Fruit fly (Drosophila melanogaster) whole organism, embryonic: ENCODE measurements around the gene Gr61a.
A peak's percentile ranks its signal among the peaks of the same experiment; 100 is the strongest.

Experiments
- Awh ChIP-seq: fragments of 200-800 bp; sonication (Bioruptor generic); IDR thresholded peaks from 2 replicates; pipeline ENCODE4, ENCODE4 v1.3.6; 2022; ENCODE audit warnings: missing biosample characterization, missing genetic modification characterization
- BEAF-32 ChIP-seq: fragments of 200-800 bp; sonication (Bioruptor generic); optimal IDR thresholded peaks from 3 replicates; lab custom pipeline; 2017; ENCODE audit warnings: missing biosample characterization, missing genetic modification characterization, mild to moderate bottlenecking, moderate library complexity, missing genetic modification reagents
- CG1024 ChIP-seq: fragments of 200-800 bp; sonication (Bioruptor generic); IDR thresholded peaks from 2 replicates; pipeline ENCODE4 v1.3.6; 2022; ENCODE audit warnings: missing biosample characterization, missing genetic modification characterization
- CG10366 ChIP-seq: fragments of 200-800 bp; sonication (Bioruptor generic); IDR thresholded peaks from 2 replicates; pipeline ENCODE4 v1.3.6; 2022; ENCODE audit warnings: missing biosample characterization, missing genetic modification characterization
- CG11504 ChIP-seq: fragments of 200-800 bp; sonication (Bioruptor generic); optimal IDR thresholded peaks from 3 replicates; lab custom pipeline; 2019; ENCODE audit warnings: missing biosample characterization, mild to moderate bottlenecking, missing genetic modification characterization, moderate library complexity
- CG11695 ChIP-seq: fragments of 200-800 bp; sonication (Bioruptor generic); IDR thresholded peaks from 3 replicates; pipeline ENCODE4 v1.3.6; 2022; ENCODE audit warnings: missing biosample characterization, missing genetic modification characterization
- CG12071 ChIP-seq: fragments of 200-800 bp; sonication (Bioruptor generic); optimal IDR thresholded peaks from 3 replicates; lab custom pipeline; 2018; ENCODE audit warnings: missing biosample characterization, mild to moderate bottlenecking, missing genetic modification characterization
- CG12744 ChIP-seq: fragments of 200-800 bp; sonication (Bioruptor generic); optimal IDR thresholded peaks from 2 replicates; lab custom pipeline; 2016; ENCODE audit warnings: missing biosample characterization, missing genetic modification characterization
- CG13287 ChIP-seq: fragments of 200-800 bp; sonication (Bioruptor generic); IDR thresholded peaks from 2 replicates; pipeline ENCODE4 v1.3.6; 2022; ENCODE audit warnings: missing biosample characterization, missing genetic modification characterization; ENCODE audit not compliant: partially characterized antibody
- CG15269 ChIP-seq: fragments of 200-800 bp; sonication (Bioruptor generic); optimal IDR thresholded peaks from 2 replicates; lab custom pipeline; 2018; ENCODE audit warnings: missing biosample characterization, mild to moderate bottlenecking, missing genetic modification characterization, moderate library complexity
- CG17612 ChIP-seq: fragments of 200-800 bp; sonication (Bioruptor generic); IDR thresholded peaks from 2 replicates; pipeline ENCODE4 v1.3.6; 2022; ENCODE audit warnings: missing biosample characterization, missing genetic modification characterization
- CG18619 ChIP-seq: fragments of 200-800 bp; sonication (Bioruptor generic); optimal IDR thresholded peaks from 3 replicates; lab custom pipeline; 2017; ENCODE audit warnings: missing biosample characterization, mild to moderate bottlenecking, missing genetic modification characterization
- CG2202 ChIP-seq: fragments of 200-800 bp; sonication (Bioruptor generic); optimal IDR thresholded peaks from 2 replicates; lab custom pipeline; 2018; ENCODE audit warnings: missing biosample characterization, mild to moderate bottlenecking, missing genetic modification characterization
- CG2889 ChIP-seq: fragments of 200-800 bp; sonication (Bioruptor generic); IDR thresholded peaks from 3 replicates; pipeline ENCODE4 v1.3.6; 2022; ENCODE audit warnings: missing biosample characterization, missing genetic modification characterization
- CG34224 ChIP-seq: fragments of 200-800 bp; sonication (Bioruptor generic); IDR thresholded peaks from 3 replicates; pipeline ENCODE4 v1.3.6; 2022; ENCODE audit warnings: missing biosample characterization, missing genetic modification characterization; ENCODE audit not compliant: partially characterized antibody
- CG4424 ChIP-seq: fragments of 200-800 bp; sonication (Bioruptor generic); optimal IDR thresholded peaks from 3 replicates; lab custom pipeline; 2016; ENCODE audit warnings: missing biosample characterization, missing genetic modification characterization
- CG6175 ChIP-seq: fragments of 200-800 bp; sonication (Bioruptor generic); IDR thresholded peaks from 3 replicates; pipeline ENCODE4 v1.3.6; 2022; ENCODE audit warnings: missing biosample characterization, missing genetic modification characterization
- CG9817 ChIP-seq: fragments of 200-800 bp; sonication (Bioruptor generic); optimal IDR thresholded peaks from 2 replicates; lab custom pipeline; 2018; ENCODE audit warnings: missing biosample characterization, mild to moderate bottlenecking, missing genetic modification characterization, moderate library complexity
- CkIIα-i1 ChIP-seq: fragments of 200-800 bp; sonication (Bioruptor generic); IDR thresholded peaks from 2 replicates; pipeline ENCODE4 v1.3.6; 2022; ENCODE audit warnings: missing biosample characterization, missing genetic modification characterization
- CoRest ChIP-seq: fragments of 200-800 bp; sonication (Bioruptor generic); optimal IDR thresholded peaks from 3 replicates; lab custom pipeline; 2018; ENCODE audit warnings: missing biosample characterization, mild to moderate bottlenecking, missing genetic modification characterization, moderate library complexity
- Deaf1 ChIP-seq: fragments of 200-800 bp; optimal IDR thresholded peaks from 3 replicates; lab custom pipeline; 2019; ENCODE audit warnings: missing biosample characterization, mild to moderate bottlenecking, missing genetic modification characterization, moderate library complexity
- Dip3 ChIP-seq: fragments of 200-800 bp; sonication (Bioruptor generic); optimal IDR thresholded peaks from 3 replicates; lab custom pipeline; 2016; ENCODE audit warnings: missing biosample characterization, missing genetic modification characterization
- Dp ChIP-seq: fragments of 200-800 bp; sonication (Bioruptor generic); optimal IDR thresholded peaks from 2 replicates; lab custom pipeline; 2018; ENCODE audit warnings: missing biosample characterization, mild to moderate bottlenecking, missing genetic modification characterization, moderate library complexity
- Eip74EF ChIP-seq, 2 experiments: fragments of 200-800 bp in 1 of 2; fragments of >200 bp in 1 of 2; sonication (Bioruptor generic) in 1 of 2; optimal IDR thresholded peaks; 2 replicates each; lab custom pipeline; 2017 to 2019; ENCODE audit warnings: missing biosample characterization in 2 of 2, missing genetic modification characterization in 2 of 2, mild to moderate bottlenecking in 1 of 2, moderate library complexity in 1 of 2
- GATAe ChIP-seq: fragments of 200-800 bp; sonication (Bioruptor generic); conservative IDR thresholded peaks from 2 replicates; pipeline ENCODE4 v1.3.6; 2022; ENCODE audit warnings: missing biosample characterization, missing genetic modification characterization
- H15 ChIP-seq: fragments of 200-800 bp; sonication (Bioruptor generic); IDR thresholded peaks from 3 replicates; pipeline ENCODE4 v1.3.6; 2022; ENCODE audit warnings: missing biosample characterization, missing genetic modification characterization
- HLH3B ChIP-seq: fragments of 200-800 bp; sonication (Bioruptor generic); IDR thresholded peaks from 2 replicates; pipeline ENCODE4 v1.3.6; 2022; ENCODE audit warnings: missing biosample characterization, missing genetic modification characterization
- Hr39 ChIP-seq: fragments of >200 bp; optimal IDR thresholded peaks from 2 replicates; lab custom pipeline; 2017
- Mrtf ChIP-seq: fragments of 200-800 bp; sonication (Bioruptor generic); IDR thresholded peaks from 3 replicates; pipeline ENCODE4 v1.3.6; 2022; ENCODE audit warnings: missing biosample characterization, missing genetic modification characterization
- Stat92E ChIP-seq, 3 experiments: fragments of >200 bp in 2 of 3; fragments of 200-800 bp in 1 of 3; sonication (Bioruptor generic) in 1 of 3; optimal IDR thresholded peaks; 2 replicates each; lab custom pipeline; 2017 to 2019; ENCODE audit warnings: missing biosample characterization in 3 of 3, missing genetic modification characterization in 3 of 3, mild to moderate bottlenecking in 1 of 3, moderate library complexity in 1 of 3
- Taf1 ChIP-seq: fragments of 200-800 bp; sonication (Bioruptor generic); IDR thresholded peaks from 2 replicates; pipeline ENCODE4 v1.3.6; 2022; ENCODE audit warnings: missing biosample characterization, missing genetic modification characterization
- Xrp1 ChIP-seq: fragments of 200-800 bp; sonication (Bioruptor generic); IDR thresholded peaks from 2 replicates; pipeline ENCODE4 v1.3.6; 2022; ENCODE audit warnings: missing biosample characterization, missing genetic modification characterization
- ac ChIP-seq: fragments of 200-800 bp; sonication (Bioruptor generic); optimal IDR thresholded peaks from 3 replicates; lab custom pipeline; 2017; ENCODE audit warnings: missing biosample characterization, mild to moderate bottlenecking, missing genetic modification characterization
- ci ChIP-seq: fragments of 200-800 bp; sonication (Bioruptor generic); IDR thresholded peaks from 3 replicates; pipeline ENCODE4 v1.3.6; 2022; ENCODE audit warnings: missing biosample characterization, missing genetic modification characterization
- dan ChIP-seq: fragments of 200-800 bp; sonication (Bioruptor generic); IDR thresholded peaks from 2 replicates; pipeline ENCODE4 v1.3.6; 2022; ENCODE audit warnings: missing biosample characterization, missing genetic modification characterization
- dimm ChIP-seq: fragments of 200-800 bp; sonication (Bioruptor generic); IDR thresholded peaks from 2 replicates; pipeline ENCODE4 v1.3.6; 2022; ENCODE audit warnings: missing biosample characterization, missing genetic modification characterization
- eve ChIP-seq, 2 experiments: fragments of >200 bp; optimal IDR thresholded peaks; 2 replicates each; lab custom pipeline; 2017; ENCODE audit warnings: missing biosample characterization in 2 of 2, missing genetic modification characterization in 2 of 2
- exex ChIP-seq: fragments of 200-800 bp; sonication (Bioruptor generic); optimal IDR thresholded peaks from 4 replicates; lab custom pipeline; 2018; ENCODE audit warnings: missing biosample characterization, mild to moderate bottlenecking, missing genetic modification characterization, moderate library complexity
- fu2 ChIP-seq: fragments of 200-800 bp; sonication (Bioruptor generic); optimal IDR thresholded peaks from 2 replicates; lab custom pipeline; 2016; ENCODE audit warnings: missing biosample characterization, missing genetic modification characterization
- kni ChIP-seq: fragments of 200-800 bp; sonication (Bioruptor generic); optimal IDR thresholded peaks from 3 replicates; lab custom pipeline; 2017; ENCODE audit warnings: mild to moderate bottlenecking, missing biosample characterization, missing genetic modification reagents, missing genetic modification characterization
- knrl ChIP-seq: fragments of 200-800 bp; sonication (Bioruptor generic); IDR thresholded peaks from 3 replicates; pipeline ENCODE4 v1.3.6; 2022; ENCODE audit warnings: missing biosample characterization, missing genetic modification characterization; ENCODE audit not compliant: partially characterized antibody
- lab ChIP-seq: fragments of 200-800 bp; sonication (Bioruptor generic); optimal IDR thresholded peaks from 3 replicates; lab custom pipeline; 2017; ENCODE audit warnings: missing biosample characterization, missing genetic modification characterization, mild to moderate bottlenecking, moderate library complexity, missing genetic modification reagents
- mirr ChIP-seq: fragments of 200-800 bp; sonication (Bioruptor generic); optimal IDR thresholded peaks from 3 replicates; lab custom pipeline; 2018; ENCODE audit warnings: missing biosample characterization, mild to moderate bottlenecking, missing genetic modification characterization
- mld ChIP-seq: fragments of 200-800 bp; sonication (Bioruptor generic); IDR thresholded peaks from 3 replicates; pipeline ENCODE4 v1.3.6; 2022; ENCODE audit warnings: missing biosample characterization, missing genetic modification characterization; ENCODE audit not compliant: partially characterized antibody
- otp ChIP-seq: fragments of 200-800 bp; sonication (Bioruptor generic); IDR thresholded peaks from 3 replicates; pipeline ENCODE4, ENCODE4 v1.3.6; 2022; ENCODE audit warnings: missing biosample characterization, missing genetic modification characterization
- pho ChIP-seq: fragments of 200-800 bp; sonication (Bioruptor generic); optimal IDR thresholded peaks from 2 replicates; lab custom pipeline; 2016; ENCODE audit warnings: missing biosample characterization, missing genetic modification characterization
- rib ChIP-seq: fragments of 200-800 bp; sonication (Bioruptor generic); IDR thresholded peaks from 2 replicates; pipeline ENCODE4 v1.3.6; 2022; ENCODE audit warnings: missing biosample characterization, missing genetic modification characterization
- sima ChIP-seq: fragments of 200-800 bp; sonication (Bioruptor generic); optimal IDR thresholded peaks from 2 replicates; lab custom pipeline; 2016; ENCODE audit warnings: missing biosample characterization, missing genetic modification characterization
- tup ChIP-seq: fragments of 200-800 bp; sonication (Bioruptor generic); optimal IDR thresholded peaks from 2 replicates; lab custom pipeline; 2016; ENCODE audit warnings: missing biosample characterization, mild to moderate bottlenecking, missing genetic modification characterization, moderate library complexity
- unpg ChIP-seq: fragments of 200-800 bp; sonication (Bioruptor generic); optimal IDR thresholded peaks from 3 replicates; lab custom pipeline; 2018; ENCODE audit warnings: missing biosample characterization, mild to moderate bottlenecking, missing genetic modification characterization, moderate library complexity
- usp ChIP-seq: fragments of >200 bp; optimal IDR thresholded peaks from 2 replicates; lab custom pipeline; 2017; ENCODE audit warnings: missing biosample characterization, missing genetic modification characterization
- zen2 ChIP-seq: fragments of 200-800 bp; sonication (Bioruptor generic); IDR thresholded peaks from 3 replicates; pipeline ENCODE4 v1.3.6; 2022; ENCODE audit warnings: missing biosample characterization, missing genetic modification characterization; ENCODE audit not compliant: partially characterized antibody

The Gr61a gene

DNA sequence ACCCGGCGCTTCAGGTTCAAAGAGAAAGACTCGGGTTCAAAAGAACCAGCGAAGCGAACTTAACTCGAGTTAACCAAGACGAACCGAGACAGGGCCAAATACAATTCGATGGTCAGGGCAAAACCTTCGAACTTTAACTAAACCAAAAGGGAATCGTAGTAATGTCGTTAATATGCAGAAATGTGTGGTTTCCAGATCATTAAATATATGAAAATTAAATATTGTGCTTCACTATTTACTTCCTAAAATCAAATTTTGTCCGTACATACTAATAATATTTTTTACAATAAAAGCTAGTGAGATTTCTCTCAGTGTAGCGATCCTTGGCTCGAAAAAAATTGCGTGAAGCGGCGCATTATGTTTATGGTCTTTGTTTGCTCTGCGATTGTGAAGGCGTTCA is 23.5 kb upstream of the Gr61a start (continued):
- TF ChIP-seq mld (GFP tag; lab: Robert Waterston, UW) (no peak), CG18619 (no peak), CG15269 (tag; lab: Kevin White, UChicago) (no peak), Mrtf (GFP tag; lab: Robert Waterston, UW) (no peak), tup (GFP tag; lab: Kevin White, UChicago) (no peak), fu2 (GFP tag; lab: Kevin White, UChicago) (no peak), CG2202 (no peak), BEAF-32 (GFP tag; lab: Kevin White, UChicago) (no peak), dan (GFP tag; lab: Robert Waterston, UW) (no peak), Xrp1 (GFP tag; lab: Robert Waterston, UW) (peak; percentile 29; the same call in 1 of the 2 replicates), CG17612 (no peak), knrl (GFP tag; lab: Robert Waterston, UW) (no peak), CG6175 (no peak), zen2 (GFP tag; lab: Robert Waterston, UW) (no peak), ac (GFP tag; lab: Kevin White, UChicago) (no peak), CG12071 (GFP tag; lab: Kevin White, UChicago) (no peak), CG12744 (no peak), CoRest (tag; lab: Kevin White, UChicago) (no peak), CG13287 (GFP tag; lab: Robert Waterston, UW) (no peak), CG2889 (GFP tag; lab: Robert Waterston, UW) (no peak), CG34224 (no peak), Dp (GFP tag; lab: Kevin White, UChicago) (no peak), pho (GFP tag; lab: Kevin White, UChicago) (no peak), usp (no peak), CG10366 (GFP tag; lab: Robert Waterston, UW) (no peak), CG1024 (no peak), sima (GFP tag; lab: Kevin White, UChicago) (no peak), kni (GFP tag; lab: Kevin White, UChicago) (no peak), CG9817 (tag; lab: Kevin White, UChicago) (no peak), Stat92E (GFP tag; optimal IDR thresholded peaks at IDR 0.05; lab: Kevin White, UChicago) (no peak), CkIIα-i1 (GFP tag; lab: Robert Waterston, UW) (no peak), rib (GFP tag; lab: Robert Waterston, UW) (no peak), ci (GFP tag; lab: Robert Waterston, UW) (no peak), GATAe (GFP tag; lab: Robert Waterston, UW) (no peak), CG4424 (GFP tag; lab: Kevin White, UChicago) (no peak), H15 (GFP tag; lab: Robert Waterston, UW) (no peak), HLH3B (GFP tag; lab: Robert Waterston, UW) (no peak), dimm (no peak), exex (tag; lab: Kevin White, UChicago) (no peak), Deaf1 (tag; lab: Kevin White, UChicago) (no peak), otp (GFP tag; lab: Robert Waterston, UW) (no peak), Hr39 (lab: Kevin White, UChicago) (no peak), lab (no peak), CG11504 (tag; lab: Kevin White, UChicago) (peak; percentile 24), eve (GFP tag; optimal IDR thresholded peaks at IDR 0.05; lab: Kevin White, UChicago) (no peak), mirr (GFP tag; lab: Kevin White, UChicago) (no peak), Awh (GFP tag; lab: Robert Waterston, UW) (no peak), Dip3 (GFP tag; lab: Kevin White, UChicago) (no peak), Eip74EF (GFP tag; optimal IDR thresholded peaks at IDR 0.05; lab: Kevin White, UChicago) (no peak), Taf1 (GFP tag; lab: Robert Waterston, UW) (no peak), unpg (GFP tag; lab: Kevin White, UChicago) (peak; percentile 30), CG11695 (GFP tag; lab: Robert Waterston, UW) (no peak)
